Worm (Caenorhabditis elegans) whole organism, L3 larva: Measurements from ENCODE around the gene F18E9.7.

ENCODE experiments used
- ceh-82 ChIP-seq: fragments of 150-350 bp; optimal IDR thresholded peaks from 2 replicates; lab custom pipeline; 2014; ENCODE audit warnings: missing biosample characterization, missing genetic modification characterization
- nhr-11 ChIP-seq: fragments of 150-350 bp; optimal IDR thresholded peaks from 2 replicates; lab custom pipeline; 2014; ENCODE audit warnings: missing biosample characterization, missing genetic modification characterization
- nhr-28 ChIP-seq: fragments of 150-350 bp; optimal IDR thresholded peaks from 2 replicates; lab custom pipeline; 2014; ENCODE audit warnings: missing biosample characterization, missing genetic modification characterization
- ztf-11 ChIP-seq: fragments of 150-350 bp; optimal IDR thresholded peaks from 2 replicates; lab custom pipeline; 2014; ENCODE audit warnings: missing biosample characterization, missing genetic modification characterization
- ztf-4 ChIP-seq: fragments of 150-350 bp; optimal IDR thresholded peaks from 2 replicates; lab custom pipeline; 2014; ENCODE audit warnings: missing biosample characterization, missing genetic modification characterization

- TF ChIP-seq nhr-28 (tag; lab: Kevin White, UChicago) (no peak), nhr-11 (tag; lab: Kevin White, UChicago) (no peak), ceh-82 (no peak), ztf-11 (tag; lab: Kevin White, UChicago) (no peak), ztf-4 (tag; lab: Kevin White, UChicago) (no peak)
These were observed 48.7 kb upstream of the F18E9.7 start for ce11 chrX:8646287-8646686.
